Worm (Caenorhabditis elegans) whole organism, L2 larva: Measurements from ENCODE around the gene dct-16.

Source experiments
- lin-13 ChIP-seq: fragments of 150-350 bp; optimal IDR thresholded peaks from 2 replicates; lab custom pipeline; 2014; ENCODE audit warnings: missing biosample characterization, missing genetic modification reagents, missing genetic modification characterization
- nhr-10 ChIP-seq: sonication (generic microtip); optimal IDR thresholded peaks from 2 replicates; lab custom pipeline; 2017; ENCODE audit warnings: missing biosample characterization, missing genetic modification characterization
- unc-62 ChIP-seq: fragments of 150-350 bp; optimal IDR thresholded peaks from 2 replicates; lab custom pipeline; 2014; ENCODE audit warnings: missing biosample characterization, missing genetic modification reagents, missing genetic modification characterization

DNA sequence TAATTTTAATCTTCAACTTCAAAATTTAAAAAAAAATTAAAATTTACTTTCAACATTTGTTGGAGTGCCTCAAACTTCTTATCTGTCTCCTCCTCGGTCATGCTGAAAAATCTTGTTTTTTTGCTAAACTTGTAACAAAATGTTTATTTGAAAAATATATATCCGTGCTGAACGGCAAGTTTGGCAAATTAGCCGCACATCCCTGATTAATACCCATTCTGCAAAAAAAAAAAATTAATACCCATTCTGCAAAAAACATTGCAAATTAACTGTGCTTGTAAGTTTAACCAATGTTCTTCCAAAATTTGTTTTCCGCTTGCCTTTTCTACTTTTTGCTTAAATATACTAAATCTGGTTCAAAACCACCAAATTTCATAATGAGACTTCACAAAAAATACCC lies 45.8 kb downstream of the dct-16 start, which contains the start of gene F48F5.6:
- TF ChIP-seq unc-62 (GFP tag; lab: Kevin White, UChicago) (no peak), nhr-10 (tag; lab: Kevin White, UChicago) (no peak), lin-13 (GFP tag; lab: Kevin White, UChicago) (no peak)
